Worm (Caenorhabditis elegans) whole organism, L4 larva: ENCODE data around the gene srh-16.

ENCODE experiments used
- F37D6.2 ChIP-seq: sonication (generic microtip); optimal IDR thresholded peaks from 2 replicates; lab custom pipeline; 2016; ENCODE audit warnings: mild to moderate bottlenecking, missing genetic modification characterization, missing compliant biosample characterization
- F44E2.7 ChIP-seq: fragments of 200-800 bp; sonication (Bioruptor generic); IDR thresholded peaks from 2 replicates; pipeline ENCODE4 v2.1.2; 2022; ENCODE audit warnings: missing genetic modification characterization, missing compliant biosample characterization
- F49E8.2 ChIP-seq: sonication (generic microtip); optimal IDR thresholded peaks from 2 replicates; lab custom pipeline; 2016; ENCODE audit warnings: missing compliant biosample characterization, mild to moderate bottlenecking, missing genetic modification characterization, borderline replicate concordance
- T20F7.1 ChIP-seq: fragments of 200-800 bp; sonication (Bioruptor generic); optimal IDR thresholded peaks from 2 replicates; lab custom pipeline; 2018; ENCODE audit warnings: mild to moderate bottlenecking, missing genetic modification characterization, missing compliant biosample characterization
- Y105C5A.15 ChIP-seq: fragments of 200-800 bp; sonication (Bioruptor generic); IDR thresholded peaks from 2 replicates; pipeline ENCODE4 v1.3.6; 2022; ENCODE audit warnings: missing genetic modification characterization, missing compliant biosample characterization
- Y5F2A.4 ChIP-seq: fragments of 200-800 bp; sonication (Bioruptor generic); optimal IDR thresholded peaks from 2 replicates; lab custom pipeline; 2018; ENCODE audit warnings: mild to moderate bottlenecking, missing genetic modification characterization, missing compliant biosample characterization
- ZK546.5 ChIP-seq, 2 experiments: sonication (generic microtip); optimal IDR thresholded peaks; 2 replicates each; lab custom pipeline; 2017; ENCODE audit warnings: missing biosample characterization in 2 of 2, missing genetic modification characterization in 2 of 2
- aly-2 ChIP-seq: sonication (generic microtip); optimal IDR thresholded peaks from 2 replicates; lab custom pipeline; 2018; ENCODE audit warnings: missing biosample characterization, missing genetic modification characterization
- ceh-28 ChIP-seq: fragments of 150-350 bp; optimal IDR thresholded peaks from 2 replicates; lab custom pipeline; 2014; ENCODE audit warnings: missing biosample characterization, missing genetic modification reagents, missing genetic modification characterization
- cey-2 ChIP-seq: sonication (generic microtip); optimal IDR thresholded peaks from 3 replicates; lab custom pipeline; 2017; ENCODE audit warnings: missing genetic modification characterization, mild to moderate bottlenecking, missing compliant biosample characterization, antibody characterized with exemption, borderline replicate concordance; ENCODE audit not compliant: insufficient read depth
- daf-19 ChIP-seq: fragments of 200-800 bp; sonication (Bioruptor generic); conservative IDR thresholded peaks from 2 replicates; pipeline ENCODE4 v1.3.6; 2022; ENCODE audit warnings: missing genetic modification characterization, missing compliant biosample characterization
- dmd-9 ChIP-seq: fragments of 200-800 bp; sonication (Bioruptor generic); IDR thresholded peaks from 2 replicates; pipeline ENCODE4 v1.3.6; 2022; ENCODE audit warnings: missing genetic modification reagents, missing genetic modification characterization, missing compliant biosample characterization
- dpl-1 ChIP-seq: fragments of 150-350 bp; optimal IDR thresholded peaks from 2 replicates; lab custom pipeline; 2014; ENCODE audit warnings: missing biosample characterization, missing genetic modification reagents, missing genetic modification characterization
- dve-1 ChIP-seq: sonication (generic microtip); optimal IDR thresholded peaks from 2 replicates; lab custom pipeline; 2017; ENCODE audit warnings: antibody characterized with exemption, mild to moderate bottlenecking, missing genetic modification characterization, missing compliant biosample characterization; ENCODE audit not compliant: insufficient read depth
- fkh-10 ChIP-seq: fragments of 150-350 bp; optimal IDR thresholded peaks from 2 replicates; lab custom pipeline; 2014; ENCODE audit warnings: missing biosample characterization, missing genetic modification reagents, missing genetic modification characterization
- fos-1 ChIP-seq: fragments of 150-350 bp; optimal IDR thresholded peaks from 2 replicates; lab custom pipeline; 2014; ENCODE audit warnings: missing biosample characterization, missing genetic modification characterization
- hif-1 ChIP-seq, 2 experiments: sonication (generic microtip); optimal IDR thresholded peaks; 2 replicates each; lab custom pipeline; 2016 to 2017; ENCODE audit warnings: missing compliant biosample characterization in 2 of 2, missing genetic modification characterization in 2 of 2, missing genetic modification reagents in 2 of 2, missing genotype in 2 of 2, mild to moderate bottlenecking in 1 of 2
- hlh-30 ChIP-seq: sonication (generic microtip); optimal IDR thresholded peaks from 2 replicates; lab custom pipeline; 2017; ENCODE audit warnings: antibody characterized with exemption, mild to moderate bottlenecking, missing genetic modification characterization, missing compliant biosample characterization; ENCODE audit not compliant: insufficient read depth
- lin-38 ChIP-seq: fragments of 200-800 bp; sonication (Bioruptor generic); IDR thresholded peaks from 2 replicates; pipeline ENCODE4 v1.3.6; 2022; ENCODE audit warnings: missing genetic modification reagents, missing genetic modification characterization, missing compliant biosample characterization
- lir-3 ChIP-seq: sonication (generic microtip); optimal IDR thresholded peaks from 2 replicates; lab custom pipeline; 2016; ENCODE audit warnings: mild to moderate bottlenecking, missing genetic modification characterization, missing compliant biosample characterization
- lsy-2 ChIP-seq, 2 experiments: fragments of 150-350 bp in 1 of 2; sonication (generic microtip) in 1 of 2; optimal IDR thresholded peaks; 2 replicates each; lab custom pipeline; 2014 to 2017; ENCODE audit warnings: missing biosample characterization in 2 of 2, missing genetic modification characterization in 2 of 2
- madf-9 ChIP-seq: fragments of 200-800 bp; sonication (Bioruptor generic); conservative IDR thresholded peaks from 2 replicates; pipeline ENCODE4 v1.3.6; 2022; ENCODE audit warnings: missing genetic modification reagents, missing genetic modification characterization, missing compliant biosample characterization
- mdl-1 ChIP-seq, 2 experiments: fragments of 150-350 bp in 1 of 2; sonication (generic microtip) in 1 of 2; optimal IDR thresholded peaks; 2 replicates each; lab custom pipeline; 2014 to 2017; ENCODE audit warnings: missing biosample characterization in 2 of 2, missing genetic modification characterization in 2 of 2
- mdt-29 ChIP-seq: fragments of 200-800 bp; sonication (Bioruptor generic); IDR thresholded peaks from 2 replicates; pipeline ENCODE4 v1.3.6; 2022; ENCODE audit warnings: missing genetic modification reagents, missing genetic modification characterization, missing compliant biosample characterization
- mep-1 ChIP-seq: fragments of 150-350 bp; sonication (generic microtip); optimal IDR thresholded peaks from 3 replicates; lab custom pipeline; 2014; ENCODE audit warnings: missing biosample characterization, missing genetic modification characterization
- mxl-3 ChIP-seq: fragments of 200-800 bp; sonication (Bioruptor generic); optimal IDR thresholded peaks from 2 replicates; lab custom pipeline; 2018; ENCODE audit warnings: mild to moderate bottlenecking, missing genetic modification characterization, missing compliant biosample characterization
- nhr-10 ChIP-seq: fragments of 150-350 bp; optimal IDR thresholded peaks from 2 replicates; lab custom pipeline; 2014; ENCODE audit warnings: missing biosample characterization, missing genetic modification characterization
- nhr-41 ChIP-seq: fragments of 200-800 bp; sonication (Bioruptor generic); IDR thresholded peaks from 2 replicates; pipeline ENCODE4 v1.3.6; 2022; ENCODE audit warnings: missing genetic modification reagents, missing genetic modification characterization, missing compliant biosample characterization
- nhr-6 ChIP-seq: fragments of 150-350 bp; optimal IDR thresholded peaks from 2 replicates; lab custom pipeline; 2014; ENCODE audit warnings: missing biosample characterization, missing genetic modification characterization
- pha-4 ChIP-seq, 2 experiments: fragments of 150-350 bp in 1 of 2; fragments of 200-800 bp in 1 of 2; sonication (Bioruptor generic) in 1 of 2; IDR thresholded peaks in 1 of 2; optimal IDR thresholded peaks in 1 of 2; 2 replicates each; pipeline versions ENCODE4 v1.3.6 to Lab custom; 2014 to 2022; ENCODE audit warnings: missing genetic modification characterization in 2 of 2, missing genetic modification reagents in 2 of 2, missing biosample characterization in 1 of 2, missing compliant biosample characterization in 1 of 2
- php-3 ChIP-seq: fragments of 200-800 bp; sonication (Bioruptor generic); IDR thresholded peaks from 2 replicates; pipeline ENCODE4 v1.3.6; 2022; ENCODE audit warnings: missing genetic modification reagents, missing genetic modification characterization, missing compliant biosample characterization
- pqm-1 ChIP-seq: sonication (generic microtip); optimal IDR thresholded peaks from 2 replicates; lab custom pipeline; 2017; ENCODE audit warnings: missing biosample characterization, missing genetic modification characterization
- set-16 ChIP-seq: fragments of 200-800 bp; sonication (Bioruptor generic); IDR thresholded peaks from 2 replicates; pipeline ENCODE4 v1.3.6; 2022; ENCODE audit warnings: missing genetic modification reagents, missing genetic modification characterization, missing compliant biosample characterization
- tra-1 ChIP-seq: fragments of 200-800 bp; sonication (Bioruptor generic); IDR thresholded peaks from 2 replicates; pipeline ENCODE4 v1.3.6; 2022; ENCODE audit warnings: missing genetic modification reagents, missing genetic modification characterization, missing compliant biosample characterization
- unc-39 ChIP-seq: sonication (generic microtip); optimal IDR thresholded peaks from 2 replicates; lab custom pipeline; 2017; ENCODE audit warnings: missing biosample characterization, missing genetic modification characterization
- unc-62 ChIP-seq, 3 experiments: fragments of 150-350 bp in 1 of 3; sonication (generic microtip); optimal IDR thresholded peaks in 2 of 3; peaks in 1 of 3; 1 replicate in 1 of 3; 2 replicates in 2 of 3; lab custom pipeline; 2014 to 2017; ENCODE audit warnings: missing biosample characterization in 3 of 3, missing genetic modification characterization in 3 of 3, missing genetic modification reagents in 3 of 3, missing genotype in 1 of 3
- vab-7 ChIP-seq: fragments of 200-800 bp; sonication (Bioruptor generic); IDR thresholded peaks from 2 replicates; pipeline ENCODE4 v1.3.6; 2022; ENCODE audit warnings: missing genetic modification reagents, missing genetic modification characterization, missing compliant biosample characterization
- zag-1 ChIP-seq: fragments of 150-350 bp; optimal IDR thresholded peaks from 2 replicates; lab custom pipeline; 2014; ENCODE audit warnings: missing biosample characterization, missing genetic modification characterization
- zfp-3 ChIP-seq: fragments of 200-800 bp; sonication (Bioruptor generic); conservative IDR thresholded peaks from 2 replicates; pipeline ENCODE4 v1.3.6; 2022; ENCODE audit warnings: missing genetic modification reagents, missing genetic modification characterization, missing compliant biosample characterization
- ztf-11 ChIP-seq: fragments of 150-350 bp; optimal IDR thresholded peaks from 2 replicates; lab custom pipeline; 2014; ENCODE audit warnings: missing biosample characterization, missing genetic modification characterization

Gene srh-16

DNA sequence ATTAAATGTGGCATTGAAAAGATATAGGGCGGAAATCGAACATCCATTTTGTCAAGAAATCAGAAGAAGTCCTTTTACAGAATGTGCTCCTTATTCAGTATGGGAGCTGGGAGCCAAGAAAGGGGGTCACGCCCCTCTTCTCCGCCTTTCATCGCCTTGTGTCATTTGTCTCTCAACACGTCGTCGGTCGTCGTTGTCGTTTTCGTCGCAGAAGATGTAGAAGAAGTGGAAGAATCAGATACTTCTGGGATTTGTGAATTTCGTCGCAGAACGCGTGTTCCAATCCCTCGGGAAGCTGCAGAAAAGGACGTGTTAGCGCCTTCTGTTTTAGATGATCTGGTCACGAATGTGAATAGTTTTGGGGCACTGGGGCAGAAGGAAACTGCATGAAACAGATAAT lies 14.7 kb upstream of the srh-16 start, which contains the start of gene bnc-1:
Gene bnc-1 (minus strand): TSS at position 101 of the 400 bp plus-strand sequence.
- peak; percentile 33; the same call in 1 of the 2 replicates for TF ChIP-seq F44E2.7 (GFP tag; lab: Robert Waterston, UW)
- TF ChIP-seq pqm-1: no peak
- TF ChIP-seq nhr-41: no peak
- TF ChIP-seq tra-1 (GFP tag; lab: Robert Waterston, UW): no peak
- TF ChIP-seq mdl-1 (tag; optimal IDR thresholded peaks at IDR 0.05; lab: Kevin White, UChicago): no peak
- TF ChIP-seq ZK546.5 (tag; optimal IDR thresholded peaks at IDR 0.05; lab: Kevin White, UChicago): no peak

DNA sequence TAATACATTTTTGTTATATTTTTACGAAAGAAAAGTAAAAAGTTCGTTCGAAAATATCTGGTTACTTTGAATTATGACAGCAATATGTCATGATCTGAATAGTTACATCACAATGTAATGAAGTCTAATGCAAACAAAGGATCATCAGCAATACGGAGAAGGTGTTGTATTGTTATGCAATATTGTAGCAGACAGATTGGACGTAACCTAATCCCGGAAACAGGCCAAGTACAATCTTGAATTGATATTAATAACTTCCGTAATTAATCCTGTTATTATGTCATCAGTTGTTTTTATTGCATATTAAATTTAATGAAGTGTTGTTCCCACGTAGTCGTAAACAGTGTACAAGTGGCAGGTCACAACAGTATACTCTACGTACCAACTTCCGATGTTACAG lies 10.2 kb upstream of the srh-16 start:
- TF ChIP-seq mxl-3 (GFP tag; lab: Kevin White, UChicago): no peak
- TF ChIP-seq unc-62 (GFP tag; optimal IDR thresholded peaks at IDR 0.05 in 1 of 2; lab: Kevin White, UChicago): peak in 1 of 2 experiments; percentile 34
- no peak for TF ChIP-seq unc-62 (tag; optimal IDR thresholded peaks at IDR 0.05; lab: Kevin White, UChicago)
- TF ChIP-seq daf-19 (GFP tag; lab: Robert Waterston, UW): no peak

DNA sequence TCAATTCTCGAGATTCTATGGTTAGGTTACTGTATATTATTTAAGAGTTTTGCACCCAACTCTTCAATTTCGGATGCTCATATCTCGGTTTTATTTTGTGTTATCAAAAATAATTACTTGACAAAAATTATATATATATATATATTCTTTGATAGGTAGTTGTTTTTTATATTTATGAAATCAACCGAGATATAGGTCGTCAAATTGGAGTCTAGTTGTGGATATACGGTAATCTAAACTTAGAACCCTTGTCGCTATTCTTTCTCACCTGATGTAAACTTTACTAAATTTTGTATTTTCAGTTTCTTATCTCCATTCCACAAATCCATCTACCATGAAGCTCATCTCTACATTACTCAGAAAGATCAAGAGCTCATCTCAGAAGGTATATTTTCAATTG lies 8.5 kb upstream of the srh-16 start, which contains the start of gene F55C5.10:
Gene F55C5.10 (plus strand): TSS at position 301 of the 400 bp plus-strand sequence.
- TF ChIP-seq unc-62 (GFP tag; optimal IDR thresholded peaks at IDR 0.05 in 1 of 2; lab: Kevin White, UChicago) (peak in 1 of 2 experiments; percentile 27), unc-62 (tag; optimal IDR thresholded peaks at IDR 0.05; lab: Kevin White, UChicago) (no peak), Y5F2A.4 (GFP tag; lab: Kevin White, UChicago) (no peak), hif-1 (tag; optimal IDR thresholded peaks at IDR 0.05; lab: Kevin White, UChicago) (no peak)

DNA sequence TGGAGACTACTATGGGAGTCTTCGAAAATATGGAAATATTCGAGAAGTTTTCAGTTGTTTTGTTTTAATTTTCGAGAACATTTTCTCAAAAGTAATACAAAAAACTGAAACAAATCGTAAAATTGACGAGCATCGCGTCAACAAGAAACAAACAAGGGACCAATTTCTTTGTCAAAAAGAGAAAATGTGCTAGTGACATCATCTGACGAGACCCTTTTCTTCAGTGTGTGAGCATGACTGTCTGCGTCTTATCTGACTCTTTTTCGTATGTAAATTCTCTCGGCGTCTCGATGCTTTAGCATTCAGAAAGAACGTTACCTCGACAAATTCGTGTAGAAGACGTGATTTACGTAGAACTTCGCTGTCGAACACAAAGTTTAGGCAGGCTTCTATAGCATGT lies 4.0 kb upstream of the srh-16 start:
- TF ChIP-seq T20F7.1 (GFP tag; lab: Kevin White, UChicago) (no peak), lsy-2 (tag; optimal IDR thresholded peaks at IDR 0.05; lab: Kevin White, UChicago) (peak in 1 of 2 experiments; percentile 24), aly-2 (no peak), fkh-10 (GFP tag; lab: Kevin White, UChicago) (peak; percentile 12), ceh-28 (tag; lab: Kevin White, UChicago) (no peak), ztf-11 (tag; lab: Kevin White, UChicago) (no peak), unc-62 (GFP tag; optimal IDR thresholded peaks at IDR 0.05 in 1 of 2; lab: Kevin White, UChicago) (peak in 1 of 2 experiments; percentile 77), unc-62 (tag; optimal IDR thresholded peaks at IDR 0.05; lab: Kevin White, UChicago) (no peak), F49E8.2 (tag; lab: Kevin White, UChicago) (no peak), Y105C5A.15 (no peak), mep-1 (tag; lab: Kevin White, UChicago) (peak; percentile 0), hlh-30 (tag; lab: Kevin White, UChicago) (peak; percentile 29), tra-1 (GFP tag; lab: Robert Waterston, UW) (no peak), madf-9 (GFP tag; lab: Robert Waterston, UW) (no peak), F37D6.2 (tag; lab: Kevin White, UChicago) (no peak)

DNA sequence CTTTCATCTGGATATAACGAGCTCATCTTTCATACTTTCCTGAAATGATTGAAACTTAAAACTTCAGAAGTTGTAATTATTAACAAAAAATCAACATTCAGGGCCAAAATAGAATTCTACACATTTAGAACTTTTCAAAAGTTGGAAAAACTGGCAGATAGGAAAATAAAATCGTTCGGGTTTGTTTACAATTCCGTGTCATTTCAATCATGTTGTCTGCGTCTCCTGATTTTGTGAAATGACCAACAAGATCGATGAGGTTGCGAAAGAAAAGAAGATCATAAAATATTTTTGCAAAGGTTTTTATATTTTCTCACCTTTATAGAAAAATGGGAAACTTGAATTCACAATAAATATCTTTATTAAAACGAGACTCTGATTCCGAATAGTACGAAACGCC lies 3.1 kb upstream of the srh-16 start, which contains the start of gene rskd-1:
Gene rskd-1 (minus strand): TSS at position 39 of the 400 bp plus-strand sequence.
- TF ChIP-seq unc-39 (no peak), nhr-6 (tag; lab: Kevin White, UChicago) (peak; percentile 76), dmd-9 (GFP tag; lab: Robert Waterston, UW) (no peak), F49E8.2 (tag; lab: Kevin White, UChicago) (no peak), set-16 (GFP tag; lab: Robert Waterston, UW) (no peak), fkh-10 (GFP tag; lab: Kevin White, UChicago) (no peak), zag-1 (tag; lab: Kevin White, UChicago) (no peak), lin-38 (GFP tag; lab: Robert Waterston, UW) (peak; percentile 9; the same call in 1 of the 2 replicates), dve-1 (tag; lab: Kevin White, UChicago) (peak; percentile 17), php-3 (GFP tag; lab: Robert Waterston, UW) (no peak), lir-3 (tag; lab: Kevin White, UChicago) (no peak), daf-19 (GFP tag; lab: Robert Waterston, UW) (no peak), cey-2 (tag; lab: Kevin White, UChicago) (no peak), zfp-3 (GFP tag; lab: Robert Waterston, UW) (no peak), lsy-2 (tag; optimal IDR thresholded peaks at IDR 0.05; lab: Kevin White, UChicago) (peak in 1 of 2 experiments; percentile 40), mdt-29 (GFP tag; lab: Robert Waterston, UW) (no peak), unc-62 (GFP tag; optimal IDR thresholded peaks at IDR 0.05 in 1 of 2; lab: Kevin White, UChicago) (no peak), unc-62 (tag; optimal IDR thresholded peaks at IDR 0.05; lab: Kevin White, UChicago) (no peak), vab-7 (GFP tag; lab: Robert Waterston, UW) (no peak), nhr-10 (tag; lab: Kevin White, UChicago) (no peak), pha-4 (GFP tag; IDR thresholded peaks at IDR 0.05; lab: Robert Waterston, UW) (no peak), pha-4 (tag; optimal IDR thresholded peaks at IDR 0.05; lab: Kevin White, UChicago) (peak; percentile 78), ZK546.5 (tag; optimal IDR thresholded peaks at IDR 0.05; lab: Kevin White, UChicago) (no peak), fos-1 (tag; lab: Kevin White, UChicago) (no peak), dpl-1 (GFP tag; lab: Kevin White, UChicago) (peak; percentile 1)
